Fruit fly (Drosophila melanogaster): ENCODE measurements around the gene Hexo2.

- TF ChIP-seq CG4318 (GFP tag; optimal IDR thresholded peaks at IDR 0.05) (no peak), CG6163 (GFP tag; IDR thresholded peaks at IDR 0.05) (peak; percentile 84), ss (GFP tag; optimal IDR thresholded peaks at IDR 0.05) (peak; percentile 67 to 71), CG16779 (tag; optimal IDR thresholded peaks at IDR 0.05) (peak; percentile 64), Sox14 (GFP tag; optimal IDR thresholded peaks at IDR 0.05) (peak; percentile 39), CG32006 (GFP tag; optimal IDR thresholded peaks at IDR 0.05) (peak; percentile 41), Gug (GFP tag; IDR thresholded peaks at IDR 0.05) (peak; percentile 68), CG8119 (GFP tag; IDR thresholded peaks at IDR 0.05) (peak; percentile 82), CG11294 (GFP tag; IDR thresholded peaks at IDR 0.05) (no peak)
Observed at dm6 chrX:8676631-8677224, 32.7 kb upstream of the Hexo2 start, which contains the start of gene Rubicon.
